Worm (Caenorhabditis elegans) whole organism, L1 larva: ENCODE measurements around the gene ZK177.11.

ENCODE experiments used
- C16A3.4 ChIP-seq: fragments of 150-350 bp; optimal IDR thresholded peaks from 2 replicates; lab custom pipeline; 2014; ENCODE audit warnings: missing biosample characterization, missing genetic modification characterization
- aha-1 ChIP-seq: fragments of 150-350 bp; optimal IDR thresholded peaks from 2 replicates; lab custom pipeline; 2014; ENCODE audit warnings: missing biosample characterization, missing genetic modification characterization
- alr-1 ChIP-seq: fragments of 200-800 bp; sonication (Bioruptor generic); optimal IDR thresholded peaks from 2 replicates; lab custom pipeline; 2018; ENCODE audit warnings: borderline replicate concordance, mild to moderate bottlenecking, missing genetic modification characterization, missing compliant biosample characterization
- blmp-1 ChIP-seq: fragments of 150-350 bp; optimal IDR thresholded peaks from 2 replicates; lab custom pipeline; 2014; ENCODE audit warnings: missing biosample characterization, missing genetic modification characterization
- efl-1 ChIP-seq, 4 experiments: fragments of 150-350 bp; optimal IDR thresholded peaks in 3 of 4; peaks in 1 of 4; 1 replicate in 1 of 4; 2 replicates in 3 of 4; lab custom pipeline; 2014; ENCODE audit warnings: missing biosample characterization in 2 of 4, missing genetic modification characterization in 2 of 4, missing genetic modification reagents in 2 of 4
- hlh-4 ChIP-seq: sonication (generic microtip); optimal IDR thresholded peaks from 2 replicates; lab custom pipeline; 2016; ENCODE audit warnings: mild to moderate bottlenecking, missing genetic modification characterization, missing compliant biosample characterization
- lin-13 ChIP-seq: fragments of 150-350 bp; optimal IDR thresholded peaks from 2 replicates; lab custom pipeline; 2014; ENCODE audit warnings: missing biosample characterization, missing genetic modification reagents, missing genetic modification characterization
- unc-86 ChIP-seq: sonication (generic microtip); optimal IDR thresholded peaks from 2 replicates; lab custom pipeline; 2016; ENCODE audit warnings: missing genetic modification characterization, missing compliant biosample characterization
- xbp-1 ChIP-seq: sonication (generic microtip); optimal IDR thresholded peaks from 2 replicates; lab custom pipeline; 2016; ENCODE audit warnings: missing genetic modification characterization, missing compliant biosample characterization

DNA sequence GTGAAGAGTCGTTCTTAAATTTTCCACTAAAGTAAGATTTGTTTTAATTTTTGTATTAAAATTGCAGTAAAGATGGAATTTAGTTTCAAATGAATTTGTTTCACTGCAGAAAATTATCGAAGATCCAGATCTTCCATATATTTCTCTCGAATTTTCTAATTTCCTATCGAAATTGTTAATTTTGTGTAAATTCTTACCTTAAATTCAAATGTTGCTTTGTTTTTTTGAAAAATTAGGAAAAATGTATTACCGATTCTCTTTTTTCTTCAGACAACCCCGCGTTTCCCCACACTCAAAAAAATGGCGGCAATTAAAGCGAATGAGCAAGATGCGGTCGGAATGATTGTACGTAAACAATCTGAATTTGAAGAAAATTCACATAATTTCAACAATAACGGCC, 27.0 kb downstream of the ZK177.11 start, which contains the start of gene C17C3.6:
- TF ChIP-seq lin-13 (GFP tag; lab: Kevin White, UChicago): no peak
- no peak for TF ChIP-seq efl-1 (optimal IDR thresholded peaks at IDR 0.05; lab: Kevin White, UChicago)
- TF ChIP-seq efl-1 (GFP tag; optimal IDR thresholded peaks at IDR 0.05 in 1 of 2; lab: Kevin White, UChicago): no peak
- TF ChIP-seq hlh-4 (tag; lab: Kevin White, UChicago): no peak
- TF ChIP-seq blmp-1 (tag; lab: Kevin White, UChicago): no peak
- no peak for TF ChIP-seq C16A3.4 (tag; lab: Kevin White, UChicago)
- TF ChIP-seq alr-1 (tag; lab: Kevin White, UChicago): no peak
- no peak for TF ChIP-seq aha-1
- no peak for TF ChIP-seq unc-86 (tag; lab: Kevin White, UChicago)
- no peak for TF ChIP-seq xbp-1
